Fruit fly (Drosophila melanogaster): ENCODE results near the gene CG8260.

dm6 chrX:15748945-15749344 is 7.2 kb upstream of the CG8260 start, which contains the start of gene Mvd:
- TF ChIP-seq Drgx (GFP tag; IDR thresholded peaks at IDR 0.05), result no peak
- no peak for TF ChIP-seq bsh (GFP tag; optimal IDR thresholded peaks at IDR 0.05)
- no peak for TF ChIP-seq Neu2 (GFP tag; optimal IDR thresholded peaks at IDR 0.05; ENCODE audit: borderline replicate concordance)
- TF ChIP-seq lbe (GFP tag; optimal IDR thresholded peaks at IDR 0.05), result no peak
- TF ChIP-seq Side (GFP tag; optimal IDR thresholded peaks at IDR 0.05), result no peak
